Fruit fly (Drosophila melanogaster): ENCODE measurements around the gene nst.

dm6 chr3L:12549471-12549870 is 19.5 kb upstream of the nst start:
- TF ChIP-seq toe (GFP tag; optimal IDR thresholded peaks at IDR 0.05) (no peak), CG1620 (GFP tag; optimal IDR thresholded peaks at IDR 0.05) (no peak), Crg-1 (GFP tag; optimal IDR thresholded peaks at IDR 0.05) (no peak), CG7101 (tag; optimal IDR thresholded peaks at IDR 0.05) (no peak), kay (GFP tag; ENCODE audit: borderline replicate concordance) (no peak), bab1 (GFP tag; optimal IDR thresholded peaks at IDR 0.05) (no peak)
